Fruit fly (Drosophila melanogaster): Measurements from ENCODE around the gene jp.

The jp gene

DNA sequence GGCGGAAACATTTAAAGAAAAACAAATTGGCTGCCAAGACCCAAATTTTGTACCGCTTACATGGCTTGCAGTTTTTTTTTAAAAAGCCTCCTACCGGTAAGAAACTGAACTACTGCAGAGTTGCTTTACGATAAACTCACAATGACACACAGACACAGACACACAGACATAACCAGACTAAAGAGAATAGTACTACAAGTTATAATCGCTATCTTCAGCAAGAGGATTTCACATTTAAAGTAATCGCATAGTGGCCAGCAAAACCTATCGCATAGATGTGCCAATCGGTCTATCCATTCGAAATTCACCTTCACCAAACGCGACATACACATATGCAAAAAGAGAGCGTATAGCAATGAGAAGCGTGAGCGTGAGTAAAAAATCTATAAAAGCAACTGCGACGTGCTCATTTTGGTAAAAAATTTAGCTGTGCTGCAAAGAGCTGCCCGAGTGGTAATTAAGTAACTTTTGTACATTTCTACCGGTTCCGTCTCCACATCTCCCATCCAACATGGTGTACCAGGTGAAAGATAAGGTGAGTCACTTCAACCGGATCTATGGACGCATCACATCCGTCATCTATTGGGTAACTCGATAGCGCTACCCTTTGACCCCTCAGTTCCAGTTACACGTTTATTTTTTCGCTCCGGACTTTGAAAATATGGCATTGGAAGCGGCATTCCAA is 46.6 kb upstream of the jp start, which contains the start of gene Trx2 (continued):
- TF ChIP-seq Dbx (GFP tag; IDR thresholded peaks at IDR 0.05), result peak; percentile 55; the same call in 2 of the 3 replicates
- no peak for TF ChIP-seq psq (GFP tag; optimal IDR thresholded peaks at IDR 0.05)
- TF ChIP-seq CG13123 (GFP tag; optimal IDR thresholded peaks at IDR 0.05), result no peak
- peak; percentile 33 for TF ChIP-seq repo (GFP tag; optimal IDR thresholded peaks at IDR 0.05)
- no peak for TF ChIP-seq Usf (GFP tag; optimal IDR thresholded peaks at IDR 0.05)
- TF ChIP-seq slbo (GFP tag; IDR thresholded peaks at IDR 0.05), result no peak; the same call in 1 of the 2 replicates
- no peak for TF ChIP-seq ab (GFP tag; optimal IDR thresholded peaks at IDR 0.05)
- no peak for TF ChIP-seq CG9215 (GFP tag; IDR thresholded peaks at IDR 0.05)
- no peak for TF ChIP-seq CG2875 (GFP tag; optimal IDR thresholded peaks at IDR 0.05)
- no peak for TF ChIP-seq CG1792 (GFP tag; optimal IDR thresholded peaks at IDR 0.05)
- TF ChIP-seq CG11723 (GFP tag; optimal IDR thresholded peaks at IDR 0.05), result no peak
- peak; percentile 76 for TF ChIP-seq kay (GFP tag; optimal IDR thresholded peaks at IDR 0.05)
- peak; percentile 49 for TF ChIP-seq sens (GFP tag)
- TF ChIP-seq CG16813 (GFP tag; IDR thresholded peaks at IDR 0.05; ENCODE audit: partially characterized antibody), result no peak
- TF ChIP-seq pum (GFP tag; optimal IDR thresholded peaks at IDR 0.05), result no peak
- no peak for TF ChIP-seq tll (GFP tag; optimal IDR thresholded peaks at IDR 0.05)
- no peak for TF ChIP-seq CG16863 (GFP tag; optimal IDR thresholded peaks at IDR 0.05)
- TF ChIP-seq onecut (GFP tag; IDR thresholded peaks at IDR 0.05), result peak; percentile 68
- TF ChIP-seq Elba2 (GFP tag; optimal IDR thresholded peaks at IDR 0.05), result no peak
- no peak for TF ChIP-seq CG7271 (tag; optimal IDR thresholded peaks at IDR 0.05)
- no peak for TF ChIP-seq CG17361 (GFP tag; IDR thresholded peaks at IDR 0.05)
- TF ChIP-seq CG2712 (tag; optimal IDR thresholded peaks at IDR 0.05), result no peak
- peak; percentile 23 for TF ChIP-seq grn (GFP tag; optimal IDR thresholded peaks at IDR 0.05)
- no peak for TF ChIP-seq Max (GFP tag; optimal IDR thresholded peaks at IDR 0.05)
- peak; percentile 74 for TF ChIP-seq cg (GFP tag; optimal IDR thresholded peaks at IDR 0.05)
- TF ChIP-seq grau (tag; optimal IDR thresholded peaks at IDR 0.05), result peak; percentile 3
- TF ChIP-seq pzg (GFP tag; optimal IDR thresholded peaks at IDR 0.05), result peak; percentile 7
- TF ChIP-seq yki (optimal IDR thresholded peaks at IDR 0.05), result peak; percentile 8
- peak; percentile 16 for TF ChIP-seq unpg (GFP tag; optimal IDR thresholded peaks at IDR 0.05)
- peak; percentile 15; the same call in 1 of the 2 replicates for TF ChIP-seq stc (GFP tag; IDR thresholded peaks at IDR 0.05)
- TF ChIP-seq pb (GFP tag; optimal IDR thresholded peaks at IDR 0.05), result no peak
- TF ChIP-seq Atf6 (GFP tag; IDR thresholded peaks at IDR 0.05), result peak; percentile 51; the same call in 1 of the 2 replicates
- TF ChIP-seq CG6272 (GFP tag; IDR thresholded peaks at IDR 0.05), result no peak
- no peak for TF ChIP-seq CG8765 (GFP tag; IDR thresholded peaks at IDR 0.05)
- TF ChIP-seq CG1529 (GFP tag; optimal IDR thresholded peaks at IDR 0.05), result peak; percentile 16
- TF ChIP-seq Asciz (GFP tag; optimal IDR thresholded peaks at IDR 0.05), result no peak
- no peak for TF ChIP-seq CG30020 (tag; optimal IDR thresholded peaks at IDR 0.05)
- TF ChIP-seq CG42726 (GFP tag; IDR thresholded peaks at IDR 0.05; ENCODE audit: partially characterized antibody), result peak; percentile 61; the same call in 1 of the 2 replicates
- peak; percentile 58 for TF ChIP-seq CG7745 (tag; optimal IDR thresholded peaks at IDR 0.05)
- TF ChIP-seq CG13296 (GFP tag; optimal IDR thresholded peaks at IDR 0.05), result peak; percentile 26
- no peak for TF ChIP-seq CG4282 (GFP tag; optimal IDR thresholded peaks at IDR 0.05)
- no peak for TF ChIP-seq tup (GFP tag; optimal IDR thresholded peaks at IDR 0.05)
- peak; percentile 84 for TF ChIP-seq CG17829 (tag; optimal IDR thresholded peaks at IDR 0.05)
- TF ChIP-seq Med (GFP tag), result peak; percentile 85
- peak; percentile 21 for TF ChIP-seq Side (GFP tag; optimal IDR thresholded peaks at IDR 0.05)
- no peak for TF ChIP-seq zfh1 (GFP tag; IDR thresholded peaks at IDR 0.05)
- TF ChIP-seq ap (GFP tag; IDR thresholded peaks at IDR 0.05), result no peak
- no peak for TF ChIP-seq wor (GFP tag; IDR thresholded peaks at IDR 0.05)
- no peak for TF ChIP-seq Poxn (GFP tag; IDR thresholded peaks at IDR 0.05)
- TF ChIP-seq CG10543 (GFP tag; optimal IDR thresholded peaks at IDR 0.05), result peak; percentile 70
- TF ChIP-seq ash1 (GFP tag; optimal IDR thresholded peaks at IDR 0.05), result no peak

Data from whole organism, embryonic.